Worm (Caenorhabditis elegans): ENCODE data around the gene M110.8.

DNA sequence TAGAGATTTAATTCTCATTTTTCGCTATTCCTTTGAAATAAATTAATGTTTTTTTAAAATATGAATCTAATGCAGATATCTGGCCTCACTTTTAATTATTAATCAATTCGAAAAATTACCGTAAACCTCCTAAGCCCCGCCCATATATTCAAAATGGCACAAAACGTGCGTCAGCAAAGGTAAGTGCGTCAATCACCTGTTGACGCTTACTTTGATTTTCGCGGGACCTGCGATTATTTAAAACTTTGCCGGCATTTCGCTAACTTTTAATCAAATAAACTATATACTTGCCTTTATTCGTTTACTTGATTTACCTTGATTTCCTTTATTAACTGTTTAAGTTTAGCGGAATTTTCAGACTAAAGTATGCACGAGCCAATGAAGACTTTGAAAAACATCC, 51.4 kb downstream of the M110.8 start, which contains the start of gene pch-2:
- no peak for TF ChIP-seq him-1 (tag; optimal IDR thresholded peaks at IDR 0.05)
- TF ChIP-seq dao-5 (tag; optimal IDR thresholded peaks at IDR 0.05): no peak
- TF ChIP-seq W03F9.2 (tag; optimal IDR thresholded peaks at IDR 0.05): no peak
